Worm (Caenorhabditis elegans) whole organism, L2 larva: ENCODE measurements around the gene Y65A5A.2.

ENCODE experiments used
- aly-2 ChIP-seq: fragments of 150-350 bp; optimal IDR thresholded peaks from 2 replicates; lab custom pipeline; 2014; ENCODE audit warnings: missing biosample characterization, missing genetic modification characterization
- egl-27 ChIP-seq: sonication (generic microtip); optimal IDR thresholded peaks from 3 replicates; lab custom pipeline; 2017; ENCODE audit warnings: missing biosample characterization, missing genetic modification reagents, missing genetic modification characterization
- elt-1 ChIP-seq: fragments of 150-350 bp; optimal IDR thresholded peaks from 2 replicates; lab custom pipeline; 2014; ENCODE audit warnings: missing biosample characterization, missing genetic modification characterization
- elt-3 ChIP-seq: sonication (generic microtip); optimal IDR thresholded peaks from 2 replicates; lab custom pipeline; 2017; ENCODE audit warnings: missing biosample characterization, missing genetic modification characterization
- lin-39 ChIP-seq: fragments of 150-350 bp; optimal IDR thresholded peaks from 2 replicates; lab custom pipeline; 2014; ENCODE audit warnings: missing biosample characterization, missing genetic modification reagents, missing genetic modification characterization
- nhr-10 ChIP-seq: sonication (generic microtip); optimal IDR thresholded peaks from 2 replicates; lab custom pipeline; 2017; ENCODE audit warnings: missing biosample characterization, missing genetic modification characterization
- nhr-11 ChIP-seq: fragments of 150-350 bp; optimal IDR thresholded peaks from 2 replicates; lab custom pipeline; 2014; ENCODE audit warnings: missing biosample characterization, missing genetic modification characterization
- nhr-12 ChIP-seq: fragments of 150-350 bp; optimal IDR thresholded peaks from 2 replicates; lab custom pipeline; 2014; ENCODE audit warnings: missing biosample characterization, missing genetic modification characterization
- nhr-237 ChIP-seq: fragments of 150-350 bp; optimal IDR thresholded peaks from 2 replicates; lab custom pipeline; 2014; ENCODE audit warnings: missing biosample characterization, missing genetic modification characterization
- skn-1 ChIP-seq: sonication (generic microtip); optimal IDR thresholded peaks from 2 replicates; lab custom pipeline; 2017; ENCODE audit warnings: missing biosample characterization, missing genetic modification characterization
- unc-39 ChIP-seq: fragments of 150-350 bp; optimal IDR thresholded peaks from 2 replicates; lab custom pipeline; 2014; ENCODE audit warnings: missing biosample characterization, missing genetic modification characterization
- unc-55 ChIP-seq: fragments of 150-350 bp; sonication (generic microtip); optimal IDR thresholded peaks from 3 replicates; lab custom pipeline; 2014; ENCODE audit warnings: missing biosample characterization, missing genetic modification reagents, missing genetic modification characterization
- unc-62 ChIP-seq: fragments of 150-350 bp; optimal IDR thresholded peaks from 2 replicates; lab custom pipeline; 2014; ENCODE audit warnings: missing biosample characterization, missing genetic modification reagents, missing genetic modification characterization
- ztf-11 ChIP-seq: sonication (generic microtip); optimal IDR thresholded peaks from 2 replicates; lab custom pipeline; 2017; ENCODE audit warnings: missing biosample characterization, missing genetic modification characterization

ce11 chrIV:16377942-16378341 lies 33.9 kb upstream of the Y65A5A.2 start:
- no peak for TF ChIP-seq nhr-10 (tag; lab: Kevin White, UChicago)
- no peak for TF ChIP-seq aly-2 (tag; lab: Kevin White, UChicago)
- no peak for TF ChIP-seq unc-62 (GFP tag; lab: Kevin White, UChicago)
- no peak for TF ChIP-seq ztf-11 (tag; lab: Kevin White, UChicago)
- no peak for TF ChIP-seq skn-1 (tag; lab: Kevin White, UChicago)
- no peak for TF ChIP-seq unc-55
- no peak for TF ChIP-seq nhr-237 (tag; lab: Kevin White, UChicago)
- TF ChIP-seq nhr-11 (tag; lab: Kevin White, UChicago), result no peak
- TF ChIP-seq egl-27 (tag; lab: Kevin White, UChicago), result no peak
- no peak for TF ChIP-seq nhr-12 (tag; lab: Kevin White, UChicago)
- TF ChIP-seq lin-39, result no peak
- TF ChIP-seq elt-3 (tag; lab: Kevin White, UChicago), result no peak
- TF ChIP-seq elt-1 (tag; lab: Kevin White, UChicago), result no peak
- no peak for TF ChIP-seq unc-39
